Fruit fly (Drosophila melanogaster): ENCODE measurements around the gene CG14210.

CG14210 gene

DNA sequence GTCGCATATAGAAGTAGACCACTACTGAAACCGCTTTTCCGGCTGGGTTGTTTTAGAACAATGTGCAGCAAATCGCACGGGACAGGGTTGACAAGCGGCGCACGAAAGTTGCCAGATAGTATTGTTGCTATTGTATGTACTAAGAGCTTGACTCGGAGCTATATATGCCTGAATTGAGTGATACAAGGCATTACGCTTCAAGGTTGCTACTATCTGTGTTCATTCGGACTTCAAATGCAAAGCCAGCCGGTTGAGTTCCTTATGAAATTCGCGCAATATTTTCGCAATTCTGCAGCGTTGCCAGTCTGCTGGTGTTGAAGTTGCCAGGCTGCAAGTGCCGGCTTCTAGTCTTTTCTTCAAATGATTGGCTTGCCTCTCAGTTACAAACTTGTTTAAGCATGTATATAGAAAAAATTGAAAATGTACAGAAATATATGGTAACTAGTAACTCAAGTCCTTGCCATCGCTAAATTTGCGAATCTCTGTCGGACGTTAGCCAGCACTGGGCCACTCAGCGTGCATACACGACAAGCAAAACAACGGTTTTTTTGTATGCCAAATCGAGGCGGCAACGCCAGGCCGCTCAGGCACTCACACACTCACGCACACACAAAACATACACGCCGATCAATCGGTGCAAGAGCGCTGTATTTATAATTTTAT lies 35.9 kb downstream of the CG14210 start, which contains the start of the genes Ranbp21 and Elys (continued):
- TF ChIP-seq pum (GFP tag; optimal IDR thresholded peaks at IDR 0.05) (peak; percentile 76), CG14860 (GFP tag; IDR thresholded peaks at IDR 0.05; ENCODE audit: partially characterized antibody) (no peak), pb (GFP tag; optimal IDR thresholded peaks at IDR 0.05) (no peak), CG17912 (GFP tag; optimal IDR thresholded peaks at IDR 0.05) (no peak), dysf (GFP tag; IDR thresholded peaks at IDR 0.05) (peak; percentile 55), z (GFP tag; IDR thresholded peaks at IDR 0.05) (no peak), ranshi (GFP tag; IDR thresholded peaks at IDR 0.05) (peak; percentile 67; the same call in 1 of the 2 replicates), CG1529 (GFP tag; optimal IDR thresholded peaks at IDR 0.05) (no peak), Deaf1 (tag; optimal IDR thresholded peaks at IDR 0.05) (no peak), Xrp1 (GFP tag; IDR thresholded peaks at IDR 0.05) (peak; percentile 60), gem (tag; optimal IDR thresholded peaks at IDR 0.05) (no peak), pho (GFP tag; optimal IDR thresholded peaks at IDR 0.05) (peak; percentile 53), NK7.1 (GFP tag; optimal IDR thresholded peaks at IDR 0.05) (peak; percentile 36), HLH4C (GFP tag; IDR thresholded peaks at IDR 0.05; ENCODE audit: partially characterized antibody) (no peak; the same call in none of the 3 replicates), Dp (GFP tag; optimal IDR thresholded peaks at IDR 0.05) (peak; percentile 44), CG12219 (GFP tag; optimal IDR thresholded peaks at IDR 0.05) (no peak), CG15011 (GFP tag; optimal IDR thresholded peaks at IDR 0.05) (no peak), Vsx1 (GFP tag; optimal IDR thresholded peaks at IDR 0.05) (no peak), CG10209 (GFP tag; optimal IDR thresholded peaks at IDR 0.05) (peak; percentile 38), chinmo (GFP tag; IDR thresholded peaks at IDR 0.05; ENCODE audit: partially characterized antibody) (0 out of 4 replicates have a peak, but pooled peaks have one; percentile 34), CG32532 (GFP tag; IDR thresholded peaks at IDR 0.05) (peak; percentile 40; the same call in 1 of the 2 replicates), CG34422 (GFP tag; IDR thresholded peaks at IDR 0.05) (peak; percentile 63), CG11723 (GFP tag; optimal IDR thresholded peaks at IDR 0.05) (no peak), CG1792 (GFP tag; optimal IDR thresholded peaks at IDR 0.05) (peak; percentile 55), Rx (GFP tag; IDR thresholded peaks at IDR 0.05) (peak; percentile 57), Hsf (GFP tag; optimal IDR thresholded peaks at IDR 0.05) (peak; percentile 69), trh (GFP tag; optimal IDR thresholded peaks at IDR 0.05) (no peak), Doc3 (GFP tag; IDR thresholded peaks at IDR 0.05; ENCODE audit: partially characterized antibody) (no peak), Bdp1 (GFP tag; optimal IDR thresholded peaks at IDR 0.05) (peak; percentile 41), Dad (GFP tag; optimal IDR thresholded peaks at IDR 0.05) (peak; percentile 65), wdn (GFP tag; IDR thresholded peaks at IDR 0.05) (0 out of 2 replicates have a peak, but pooled peaks have one; percentile 14), CG10654 (GFP tag; optimal IDR thresholded peaks at IDR 0.05) (no peak), CG7987 (GFP tag; optimal IDR thresholded peaks at IDR 0.05) (no peak), pita (GFP tag; optimal IDR thresholded peaks at IDR 0.05) (no peak), kay (GFP tag; optimal IDR thresholded peaks at IDR 0.05) (no peak), CG15696 (tag; optimal IDR thresholded peaks at IDR 0.05) (no peak), CG10431 (GFP tag; optimal IDR thresholded peaks at IDR 0.05) (no peak), danr (GFP tag; IDR thresholded peaks at IDR 0.05) (no peak), CG12769 (tag; optimal IDR thresholded peaks at IDR 0.05) (no peak), CG8359 (GFP tag; optimal IDR thresholded peaks at IDR 0.05; ENCODE audit: borderline replicate concordance) (no peak), Blimp-1 (GFP tag; optimal IDR thresholded peaks at IDR 0.05) (no peak), CG2202 (tag; optimal IDR thresholded peaks at IDR 0.05) (no peak), Rfx (GFP tag; IDR thresholded peaks at IDR 0.05) (peak; percentile 66; the same call in 1 of the 2 replicates), CG34376 (GFP tag; optimal IDR thresholded peaks at IDR 0.05) (no peak), CG6813 (GFP tag; optimal IDR thresholded peaks at IDR 0.05) (no peak), CG15479 (GFP tag; optimal IDR thresholded peaks at IDR 0.05) (peak; percentile 76), CG8478 (optimal IDR thresholded peaks at IDR 0.05) (no peak), tna (GFP tag; IDR thresholded peaks at IDR 0.05; ENCODE audit: partially characterized antibody) (no peak), CG17568 (GFP tag; optimal IDR thresholded peaks at IDR 0.05) (no peak)

Data from whole organism, embryonic.